Fruit fly (Drosophila melanogaster) Kc167 (cell line): ENCODE measurements around the gene Tpr2.
A peak's percentile ranks its signal among the peaks of the same experiment; 100 is the strongest.

ENCODE experiments used
- Myc ChIP-seq: fragments of >200 bp; optimal IDR thresholded peaks from 2 replicates; lab custom pipeline; 2017; ENCODE audit warnings: missing external identifiers
- Sin3A ChIP-seq: fragments of >200 bp; optimal IDR thresholded peaks from 2 replicates; lab custom pipeline; 2018; ENCODE audit warnings: missing external identifiers
- h ChIP-seq: fragments of >200 bp; optimal IDR thresholded peaks from 3 replicates; lab custom pipeline; 2018; ENCODE audit warnings: missing external identifiers
- insv ChIP-seq: fragments of >200 bp; optimal IDR thresholded peaks from 3 replicates; lab custom pipeline; 2018; ENCODE audit warnings: missing external identifiers
- psq ChIP-seq: fragments of >200 bp; optimal IDR thresholded peaks from 2 replicates; lab custom pipeline; 2017; ENCODE audit warnings: missing external identifiers
- ttk ChIP-seq: sonication (Bioruptor generic); optimal IDR thresholded peaks from 2 replicates; lab custom pipeline; 2017; ENCODE audit warnings: missing external identifiers

The Tpr2 gene

DNA sequence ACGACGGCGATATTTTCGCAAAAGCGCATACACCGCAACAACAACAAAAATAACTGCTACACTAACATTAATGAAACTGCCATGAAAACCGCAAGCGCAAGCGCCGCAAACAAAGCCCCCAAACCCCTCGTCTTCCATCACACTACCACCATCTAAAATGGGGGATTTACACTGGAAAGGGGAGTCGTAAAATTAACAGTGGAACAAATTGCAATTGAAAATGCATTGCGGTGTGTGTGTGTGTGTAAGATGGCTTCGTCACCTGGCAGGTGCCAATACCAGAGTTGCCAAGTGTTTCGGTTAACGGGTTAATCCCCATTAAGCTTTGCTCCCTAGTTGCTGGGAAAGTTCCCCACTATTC, 30.9 kb downstream of the Tpr2 start:
- TF ChIP-seq Myc (lab: Kevin White, UChicago) = no peak
- TF ChIP-seq psq (lab: Kevin White, UChicago) = no peak
- TF ChIP-seq h (lab: Kevin White, UChicago) = no peak
- TF ChIP-seq ttk (lab: Kevin White, UChicago) = no peak
- no peak for TF ChIP-seq Sin3A (lab: Kevin White, UChicago)

DNA sequence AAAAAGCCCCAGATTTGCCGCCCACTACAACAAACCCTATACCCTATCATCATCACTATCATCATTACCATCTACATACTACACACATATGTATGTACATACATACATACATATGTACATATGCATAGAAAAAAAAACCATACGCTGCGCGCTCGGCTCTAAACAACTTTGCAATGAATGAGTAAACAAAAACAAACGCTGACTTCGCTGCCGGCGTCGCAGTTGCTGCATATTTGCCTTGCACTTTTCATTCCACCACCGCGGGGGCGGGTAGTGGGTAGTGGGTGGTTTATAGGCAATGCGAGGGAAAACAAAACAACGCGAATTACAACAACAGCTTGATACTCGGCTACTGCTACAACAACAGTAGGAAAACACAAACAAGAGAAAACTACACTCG, 31.8 kb downstream of the Tpr2 start:
- TF ChIP-seq insv (lab: Kevin White, UChicago) (no peak), h (lab: Kevin White, UChicago) (no peak), ttk (lab: Kevin White, UChicago) (no peak), Myc (lab: Kevin White, UChicago) (no peak), psq (lab: Kevin White, UChicago) (no peak), Sin3A (lab: Kevin White, UChicago) (no peak)

DNA sequence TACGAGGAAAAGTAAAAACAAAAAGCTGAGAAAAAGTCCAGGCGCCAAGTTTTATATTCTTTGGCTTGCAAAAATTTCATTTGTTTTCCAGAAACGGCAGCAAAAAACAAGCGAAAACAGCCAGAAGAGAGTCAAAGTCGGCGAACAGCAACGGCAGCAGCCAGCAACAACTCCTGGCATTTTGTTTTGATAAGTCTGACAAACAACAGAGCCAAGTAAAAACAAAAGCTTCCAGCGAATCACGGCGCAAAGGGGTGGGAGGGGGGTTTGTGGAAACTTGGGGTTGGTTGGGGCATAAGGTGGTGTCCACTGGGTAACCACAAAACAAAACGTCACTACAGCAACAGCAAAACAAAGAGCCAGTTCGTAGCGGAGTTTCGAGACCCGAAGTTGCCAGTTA, 33.8 kb downstream of the Tpr2 start:
- no peak for TF ChIP-seq h (lab: Kevin White, UChicago)
- TF ChIP-seq Sin3A (lab: Kevin White, UChicago) = no peak
- TF ChIP-seq Myc (lab: Kevin White, UChicago) = no peak
- TF ChIP-seq psq (lab: Kevin White, UChicago) = no peak
- no peak for TF ChIP-seq ttk (lab: Kevin White, UChicago)
- TF ChIP-seq insv (lab: Kevin White, UChicago) = no peak

DNA sequence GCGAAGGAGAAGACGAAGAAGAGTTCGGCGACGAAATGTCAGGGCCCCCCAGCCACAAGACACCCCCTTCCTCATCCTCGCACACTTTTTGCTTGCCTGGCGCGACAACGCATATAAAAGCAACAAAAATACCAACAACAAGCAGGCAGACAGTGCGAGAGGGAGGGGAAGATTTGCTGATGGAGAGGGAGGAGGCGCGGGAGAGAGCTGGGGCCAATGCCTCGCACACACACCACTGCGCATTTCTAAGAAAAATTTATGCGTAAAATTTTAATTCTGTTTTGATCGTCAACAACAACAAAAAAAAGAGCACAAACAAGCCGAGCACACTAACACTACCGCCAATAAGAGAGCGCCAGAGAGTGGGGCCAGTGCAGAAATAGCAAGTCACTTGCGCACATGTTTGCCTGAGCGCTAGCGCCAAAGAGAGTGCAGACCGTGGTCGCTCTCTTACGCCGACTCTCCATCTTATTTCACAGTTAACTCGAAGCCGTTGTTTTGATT, 34.7 kb downstream of the Tpr2 start:
- TF ChIP-seq h (lab: Kevin White, UChicago) (no peak), insv (lab: Kevin White, UChicago) (peak; percentile 83)

DNA sequence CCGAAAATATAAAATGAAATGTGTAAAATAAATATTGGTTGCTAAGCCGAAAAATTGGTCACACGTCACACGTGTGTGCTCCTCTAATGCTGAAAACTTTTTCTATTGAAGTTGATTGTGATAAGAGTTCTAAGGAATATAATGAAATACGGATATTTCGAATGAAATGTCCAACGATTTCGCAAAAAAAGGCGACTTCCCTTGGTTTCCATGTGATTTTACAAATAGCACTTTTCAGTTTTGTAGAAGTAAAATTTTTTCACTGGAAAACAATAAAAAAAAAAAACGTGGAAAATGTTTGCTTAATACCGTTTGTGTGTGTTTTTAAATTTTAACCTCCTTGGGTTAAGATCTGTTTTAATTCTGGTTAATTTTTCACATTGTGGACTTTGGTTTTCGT, 35.2 kb downstream of the Tpr2 start:
- TF ChIP-seq psq (lab: Kevin White, UChicago) (no peak), ttk (lab: Kevin White, UChicago) (no peak), insv (lab: Kevin White, UChicago) (no peak), Sin3A (lab: Kevin White, UChicago) (no peak), h (lab: Kevin White, UChicago) (no peak), Myc (lab: Kevin White, UChicago) (no peak)

DNA sequence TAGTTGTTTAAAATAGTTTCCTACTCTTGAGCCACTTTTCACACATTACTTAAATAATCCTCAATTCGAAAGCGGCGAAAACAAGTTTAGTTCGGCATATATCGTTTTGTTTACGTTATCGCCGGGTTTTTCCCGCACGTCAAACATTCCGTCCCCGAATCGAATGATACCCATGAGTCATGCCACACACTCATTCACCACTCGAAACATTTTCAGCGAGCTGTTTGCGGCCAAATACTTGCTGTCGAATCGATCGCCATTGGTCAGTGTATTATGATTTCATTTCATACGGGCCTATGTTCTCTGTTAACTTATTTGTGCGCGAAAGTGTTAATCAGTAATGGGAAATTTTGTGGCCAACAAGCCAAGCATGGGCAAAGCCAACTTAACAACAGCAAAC, 37.2 kb downstream of the Tpr2 start:
- no peak for TF ChIP-seq h (lab: Kevin White, UChicago)
- TF ChIP-seq insv (lab: Kevin White, UChicago) = no peak
- TF ChIP-seq psq (lab: Kevin White, UChicago) = no peak
- TF ChIP-seq Sin3A (lab: Kevin White, UChicago) = no peak
- no peak for TF ChIP-seq ttk (lab: Kevin White, UChicago)
- TF ChIP-seq Myc (lab: Kevin White, UChicago) = no peak

DNA sequence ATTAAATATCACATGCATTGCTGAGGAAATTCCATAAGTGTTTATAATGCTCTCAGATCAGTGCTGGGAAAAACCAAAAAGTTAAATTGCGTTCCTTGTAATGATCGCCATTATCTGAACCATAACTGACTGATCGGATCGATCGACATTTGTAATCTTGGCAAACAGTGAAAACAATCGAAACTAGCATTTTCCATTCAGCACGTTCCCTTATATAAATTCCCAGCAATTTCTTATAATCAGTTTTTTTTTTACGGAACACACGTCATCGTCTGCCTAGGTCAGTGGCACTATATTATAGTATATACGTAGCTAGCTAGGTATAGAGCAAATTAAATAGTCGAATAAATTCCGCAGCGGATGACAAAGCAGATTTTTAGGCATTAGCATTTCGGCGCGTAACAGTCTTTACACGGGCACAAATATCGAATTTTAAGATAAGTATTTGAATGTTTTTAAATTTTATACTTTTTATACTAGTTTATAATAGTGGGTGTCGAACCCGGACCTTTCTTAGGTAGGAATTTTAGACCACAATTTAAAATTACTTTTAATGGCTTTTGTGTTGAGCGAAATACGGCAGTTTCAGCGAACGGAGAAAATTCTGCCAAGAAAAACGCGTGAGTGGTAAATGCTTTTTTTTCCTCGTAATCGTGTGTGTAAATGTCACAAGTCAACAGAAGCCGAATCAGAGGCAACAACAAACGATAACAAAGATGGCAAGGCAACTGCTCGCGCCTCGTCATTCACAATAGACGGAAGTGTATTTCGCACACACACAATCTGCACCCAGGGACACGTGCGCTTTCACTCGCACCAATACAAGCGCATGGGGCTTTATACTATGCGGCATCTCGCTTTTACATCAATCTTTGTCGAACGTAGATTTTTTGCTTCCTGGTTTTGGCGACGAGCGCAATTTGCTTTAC, 38.4 kb downstream of the Tpr2 start:
- TF ChIP-seq psq (lab: Kevin White, UChicago) (no peak), insv (lab: Kevin White, UChicago) (no peak), Myc (lab: Kevin White, UChicago) (no peak), ttk (lab: Kevin White, UChicago) (no peak), Sin3A (lab: Kevin White, UChicago) (no peak), h (lab: Kevin White, UChicago) (no peak)

DNA sequence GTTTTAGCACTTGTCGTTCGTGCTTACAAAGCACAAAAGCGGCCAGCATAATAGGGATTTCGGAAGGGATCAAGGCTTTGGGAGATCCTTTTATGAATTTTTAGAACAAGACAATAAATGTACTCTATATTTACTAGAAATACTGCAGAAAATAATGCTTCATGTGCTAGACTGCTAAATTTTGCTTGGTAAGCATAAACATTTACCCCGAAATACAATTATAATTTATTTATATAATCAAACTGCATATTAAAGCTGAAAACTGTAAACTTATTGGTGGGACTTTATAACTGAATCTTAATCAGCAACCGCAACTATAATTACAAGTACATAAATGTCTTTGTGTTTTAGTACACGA, 39.1 kb downstream of the Tpr2 start:
- TF ChIP-seq insv (lab: Kevin White, UChicago) = no peak
- no peak for TF ChIP-seq h (lab: Kevin White, UChicago)
- no peak for TF ChIP-seq psq (lab: Kevin White, UChicago)

DNA sequence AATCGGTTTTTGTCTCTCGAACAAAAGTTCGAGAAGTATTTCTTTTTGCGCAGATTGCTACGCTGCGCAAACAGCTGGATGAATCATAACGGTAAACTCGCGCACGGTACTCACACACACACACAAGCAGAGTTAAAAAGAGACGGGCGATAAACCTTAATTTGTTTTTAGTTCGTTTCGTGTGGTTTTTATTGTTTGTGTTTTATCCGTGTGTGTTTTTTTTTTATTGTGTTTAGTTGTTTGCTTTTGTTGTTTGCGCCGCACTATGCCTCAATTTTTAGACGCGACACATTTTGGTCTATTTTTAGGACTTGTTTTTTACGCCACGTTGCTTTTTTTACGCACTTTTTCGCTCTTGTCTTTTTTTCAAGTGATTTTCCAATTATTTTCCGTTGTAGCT, 39.5 kb downstream of the Tpr2 start:
- no peak for TF ChIP-seq h (lab: Kevin White, UChicago)
- TF ChIP-seq insv (lab: Kevin White, UChicago) = no peak
- TF ChIP-seq Sin3A (lab: Kevin White, UChicago) = no peak
- TF ChIP-seq psq (lab: Kevin White, UChicago) = no peak
- TF ChIP-seq ttk (lab: Kevin White, UChicago) = no peak
- no peak for TF ChIP-seq Myc (lab: Kevin White, UChicago)

DNA sequence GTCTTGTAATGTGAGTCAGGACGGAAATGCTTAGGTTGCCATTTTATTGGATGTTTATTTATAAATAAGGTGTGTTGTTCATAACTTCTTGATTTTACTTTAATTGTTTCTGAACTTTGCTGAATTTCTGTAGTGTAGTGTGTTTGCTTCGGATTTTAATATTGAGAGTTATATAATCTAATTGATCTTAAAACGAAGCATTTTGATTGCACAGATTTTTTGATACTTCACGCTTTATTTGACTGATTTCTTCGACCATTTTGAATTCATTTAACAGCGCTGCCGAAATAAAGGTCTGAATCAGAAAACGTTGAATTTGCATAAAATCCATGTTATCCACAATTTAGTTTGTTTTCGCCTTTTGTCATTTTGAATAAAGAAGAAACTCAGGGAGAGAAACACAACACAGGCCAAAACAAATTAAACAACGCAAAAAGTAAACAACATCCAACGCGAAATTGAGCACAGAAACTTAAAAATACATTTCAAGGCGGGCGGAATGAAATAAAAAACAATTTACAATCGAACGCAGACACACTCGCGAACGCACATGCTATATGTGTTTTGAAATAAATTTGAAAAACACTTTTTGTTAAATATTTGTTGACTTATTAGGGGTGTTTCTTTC, 40.3 kb downstream of the Tpr2 start:
- no peak for TF ChIP-seq Sin3A (lab: Kevin White, UChicago)
- no peak for TF ChIP-seq ttk (lab: Kevin White, UChicago)
- no peak for TF ChIP-seq psq (lab: Kevin White, UChicago)
- no peak for TF ChIP-seq insv (lab: Kevin White, UChicago)
- TF ChIP-seq Myc (lab: Kevin White, UChicago) = no peak

DNA sequence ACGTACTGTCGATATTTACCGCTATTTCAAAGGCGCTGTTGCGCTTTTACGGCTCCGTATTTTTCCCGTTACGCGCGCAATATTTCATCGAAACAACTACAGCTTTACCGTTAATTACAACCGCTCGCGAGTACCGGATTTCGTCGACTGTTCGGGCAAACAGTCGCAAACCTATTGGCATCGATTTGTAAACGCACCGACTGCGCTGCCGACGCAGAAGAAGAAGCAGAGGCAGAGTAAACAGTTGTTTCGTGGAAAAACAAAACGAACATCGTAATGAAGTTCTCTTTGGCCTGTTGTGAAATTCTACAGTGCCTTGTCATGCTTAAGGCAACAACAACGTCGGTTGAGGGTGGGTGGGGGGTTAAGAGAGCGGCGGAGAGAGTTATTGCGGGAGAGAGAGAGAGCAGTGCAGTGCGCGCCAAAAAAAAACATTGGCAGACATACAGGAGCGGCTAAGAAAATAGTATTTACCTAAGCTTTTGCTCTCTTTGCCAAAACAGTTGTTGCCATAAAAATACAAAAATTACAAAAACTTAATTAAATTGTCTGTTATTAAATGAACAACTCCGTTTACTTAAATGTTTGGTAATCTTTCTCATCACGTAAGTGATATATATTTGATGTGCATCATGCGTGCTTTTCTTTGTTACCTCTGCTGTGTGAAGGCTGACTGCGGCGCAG, 41.5 kb downstream of the Tpr2 start, which contains the start of gene CG5953:
TSS of gene CG5953 (minus strand) at position 176 of the 684 bp plus-strand sequence.
- TF ChIP-seq insv (lab: Kevin White, UChicago) (no peak), h (lab: Kevin White, UChicago) (no peak), psq (lab: Kevin White, UChicago) (peak; percentile 14), ttk (lab: Kevin White, UChicago) (no peak), Sin3A (lab: Kevin White, UChicago) (no peak), Myc (lab: Kevin White, UChicago) (no peak)
